Fruit fly (Drosophila melanogaster) whole organism, embryonic: Measurements from ENCODE around the gene Rpt5.

Experiments used
- Aef1 ChIP-seq: fragments of 200-800 bp; sonication (Bioruptor generic); IDR thresholded peaks from 3 replicates; pipeline ENCODE4 v1.3.6; 2022; ENCODE audit warnings: missing biosample characterization, missing genetic modification characterization
- Atf6 ChIP-seq: fragments of 200-800 bp; sonication (Bioruptor generic); IDR thresholded peaks from 2 replicates; pipeline ENCODE4 v1.3.6; 2022; ENCODE audit warnings: missing biosample characterization, missing genetic modification characterization
- CG1024 ChIP-seq: fragments of 200-800 bp; sonication (Bioruptor generic); IDR thresholded peaks from 2 replicates; pipeline ENCODE4 v1.3.6; 2022; ENCODE audit warnings: missing biosample characterization, missing genetic modification characterization
- CG12942 ChIP-seq: fragments of 200-800 bp; sonication (Bioruptor generic); optimal IDR thresholded peaks from 3 replicates; lab custom pipeline; 2016; ENCODE audit warnings: missing biosample characterization, missing genetic modification characterization
- CG14014 ChIP-seq: fragments of 200-800 bp; sonication (Bioruptor generic); IDR thresholded peaks from 2 replicates; pipeline ENCODE4 v1.3.6; 2022; ENCODE audit warnings: missing biosample characterization, missing genetic modification characterization
- CG17359 ChIP-seq: fragments of 200-800 bp; sonication (Bioruptor generic); optimal IDR thresholded peaks from 3 replicates; lab custom pipeline; 2018; ENCODE audit warnings: missing biosample characterization, mild to moderate bottlenecking, missing genetic modification characterization, moderate library complexity
- CG17568 ChIP-seq: fragments of 200-800 bp; sonication (Bioruptor generic); optimal IDR thresholded peaks from 2 replicates; lab custom pipeline; 2018; ENCODE audit warnings: missing biosample characterization, mild to moderate bottlenecking, missing genetic modification characterization, moderate library complexity
- CG1792 ChIP-seq: fragments of 200-800 bp; sonication (Bioruptor generic); optimal IDR thresholded peaks from 2 replicates; lab custom pipeline; 2016; ENCODE audit warnings: missing biosample characterization, missing genetic modification characterization
- CG18599 ChIP-seq: fragments of 200-800 bp; sonication (Bioruptor generic); optimal IDR thresholded peaks from 3 replicates; lab custom pipeline; 2017; ENCODE audit warnings: missing biosample characterization, missing genetic modification characterization, mild to moderate bottlenecking, moderate library complexity, missing genetic modification reagents
- CG30431 ChIP-seq: fragments of 200-800 bp; sonication (Bioruptor generic); optimal IDR thresholded peaks from 2 replicates; lab custom pipeline; 2017; ENCODE audit warnings: missing biosample characterization, missing genetic modification characterization
- CG34422 ChIP-seq: fragments of 200-800 bp; sonication (Bioruptor generic); IDR thresholded peaks from 3 replicates; pipeline ENCODE4 v1.3.6; 2022; ENCODE audit warnings: missing biosample characterization, missing genetic modification characterization
- CG6765 ChIP-seq: fragments of 200-800 bp; sonication (Bioruptor generic); optimal IDR thresholded peaks from 3 replicates; lab custom pipeline; 2017; ENCODE audit warnings: missing biosample characterization, mild to moderate bottlenecking, missing genetic modification characterization
- CG7372 ChIP-seq: fragments of 200-800 bp; sonication (Bioruptor generic); IDR thresholded peaks from 2 replicates; pipeline ENCODE4 v1.3.6; 2022; ENCODE audit warnings: missing biosample characterization, missing genetic modification characterization
- CG7745 ChIP-seq: fragments of 200-800 bp; sonication (Bioruptor generic); optimal IDR thresholded peaks from 2 replicates; lab custom pipeline; 2018; ENCODE audit warnings: missing biosample characterization, mild to moderate bottlenecking, missing genetic modification characterization, moderate library complexity
- CG8765 ChIP-seq: fragments of 200-800 bp; sonication (Bioruptor generic); IDR thresholded peaks from 2 replicates; pipeline ENCODE4 v1.3.6; 2022; ENCODE audit warnings: missing biosample characterization, missing genetic modification characterization
- CHES-1-like ChIP-seq: fragments of 200-800 bp; sonication (Bioruptor generic); optimal IDR thresholded peaks from 2 replicates; lab custom pipeline; 2016; ENCODE audit warnings: missing biosample characterization, missing genetic modification characterization
- D19A ChIP-seq: fragments of 200-800 bp; optimal IDR thresholded peaks from 3 replicates; lab custom pipeline; 2019; ENCODE audit warnings: missing biosample characterization, mild to moderate bottlenecking, missing genetic modification characterization, moderate library complexity
- Dbx ChIP-seq: fragments of 200-800 bp; sonication (Bioruptor generic); IDR thresholded peaks from 3 replicates; pipeline ENCODE4 v1.3.6; 2022; ENCODE audit warnings: missing biosample characterization, missing genetic modification characterization
- Dek ChIP-seq: fragments of 200-800 bp; sonication (Bioruptor generic); optimal IDR thresholded peaks from 3 replicates; lab custom pipeline; 2019; ENCODE audit warnings: missing biosample characterization, mild to moderate bottlenecking, missing genetic modification characterization, moderate library complexity
- Dip2 ChIP-seq: fragments of 200-800 bp; sonication (Bioruptor generic); IDR thresholded peaks from 2 replicates; pipeline ENCODE4 v1.3.6; 2022; ENCODE audit warnings: missing biosample characterization, missing genetic modification characterization
- Doc2 ChIP-seq: fragments of 200-800 bp; sonication (Bioruptor generic); IDR thresholded peaks from 2 replicates; pipeline ENCODE4 v1.3.6; 2022; ENCODE audit warnings: missing biosample characterization, missing genetic modification characterization
- E2f1 ChIP-seq: fragments of 200-800 bp; sonication (Bioruptor generic); IDR thresholded peaks from 2 replicates; pipeline ENCODE4 v1.3.6; 2022; ENCODE audit warnings: missing biosample characterization, missing genetic modification characterization
- HHEX ChIP-seq: fragments of 200-800 bp; sonication (Bioruptor generic); optimal IDR thresholded peaks from 3 replicates; lab custom pipeline; 2017; ENCODE audit warnings: missing biosample characterization, mild to moderate bottlenecking, missing genetic modification characterization, missing genetic modification reagents
- HLH3B ChIP-seq: fragments of 200-800 bp; sonication (Bioruptor generic); IDR thresholded peaks from 2 replicates; pipeline ENCODE4 v1.3.6; 2022; ENCODE audit warnings: missing biosample characterization, missing genetic modification characterization
- Lpt ChIP-seq: fragments of >200 bp; optimal IDR thresholded peaks from 2 replicates; lab custom pipeline; 2018; ENCODE audit warnings: missing biosample characterization, missing genetic modification characterization
- Neu2 ChIP-seq: fragments of 200-800 bp; sonication (Bioruptor generic); optimal IDR thresholded peaks from 3 replicates; lab custom pipeline; 2016; ENCODE audit warnings: missing biosample characterization, missing genetic modification characterization, borderline replicate concordance
- Rx ChIP-seq: fragments of 200-800 bp; sonication (Bioruptor generic); IDR thresholded peaks from 2 replicates; pipeline ENCODE4 v1.3.6; 2022; ENCODE audit warnings: missing biosample characterization, missing genetic modification characterization
- Scr ChIP-seq: fragments of 200-800 bp; sonication (Bioruptor generic); IDR thresholded peaks from 2 replicates; pipeline ENCODE4 v1.3.6; 2022; ENCODE audit warnings: missing biosample characterization, missing genetic modification characterization; ENCODE audit not compliant: partially characterized antibody
- Usf ChIP-seq: fragments of 200-800 bp; sonication (Bioruptor generic); optimal IDR thresholded peaks from 2 replicates; lab custom pipeline; 2017; ENCODE audit warnings: missing genotype, missing biosample characterization, missing genetic modification characterization
- ac ChIP-seq: fragments of 200-800 bp; sonication (Bioruptor generic); optimal IDR thresholded peaks from 3 replicates; lab custom pipeline; 2017; ENCODE audit warnings: missing biosample characterization, mild to moderate bottlenecking, missing genetic modification characterization
- caup ChIP-seq: fragments of 200-800 bp; sonication (Bioruptor generic); optimal IDR thresholded peaks from 3 replicates; lab custom pipeline; 2017; ENCODE audit warnings: missing biosample characterization, mild to moderate bottlenecking, missing genetic modification characterization, moderate library complexity; ENCODE audit not compliant: severe bottlenecking
- chm ChIP-seq: fragments of 200-800 bp; sonication (Bioruptor generic); IDR thresholded peaks from 2 replicates; pipeline ENCODE4 v1.3.6; 2022; ENCODE audit warnings: missing biosample characterization, missing genetic modification characterization
- chn ChIP-seq: fragments of 200-800 bp; sonication (Bioruptor generic); optimal IDR thresholded peaks from 2 replicates; lab custom pipeline; 2016; ENCODE audit warnings: missing biosample characterization, missing genetic modification characterization
- croc ChIP-seq: fragments of 200-800 bp; sonication (Bioruptor generic); conservative IDR thresholded peaks from 3 replicates; pipeline ENCODE4 v1.3.6; 2022; ENCODE audit warnings: missing biosample characterization, missing genetic modification characterization
- cwo ChIP-seq: fragments of 200-800 bp; sonication (Bioruptor generic); optimal IDR thresholded peaks from 3 replicates; lab custom pipeline; 2017; ENCODE audit warnings: missing biosample characterization, missing genetic modification characterization, mild to moderate bottlenecking, moderate library complexity, missing genetic modification reagents
- dan ChIP-seq: fragments of 200-800 bp; sonication (Bioruptor generic); IDR thresholded peaks from 2 replicates; pipeline ENCODE4 v1.3.6; 2022; ENCODE audit warnings: missing biosample characterization, missing genetic modification characterization
- dysf ChIP-seq: fragments of 200-800 bp; sonication (Bioruptor generic); IDR thresholded peaks from 3 replicates; pipeline ENCODE4 v1.3.6; 2022; ENCODE audit warnings: missing biosample characterization, missing genetic modification characterization
- fd3F ChIP-seq: fragments of 200-800 bp; sonication (Bioruptor generic); optimal IDR thresholded peaks from 2 replicates; lab custom pipeline; 2018; ENCODE audit warnings: missing biosample characterization, mild to moderate bottlenecking, missing genetic modification characterization, moderate library complexity
- fru ChIP-seq: fragments of >200 bp; optimal IDR thresholded peaks from 2 replicates; lab custom pipeline; 2017
- hb ChIP-seq: fragments of 200-800 bp; sonication (Bioruptor generic); IDR thresholded peaks from 3 replicates; pipeline ENCODE4 v1.3.6; 2022; ENCODE audit warnings: missing biosample characterization, missing genetic modification characterization; ENCODE audit not compliant: partially characterized antibody
- hbn ChIP-seq: fragments of 200-800 bp; sonication (Bioruptor generic); IDR thresholded peaks from 2 replicates; pipeline ENCODE4 v1.3.6; 2022; ENCODE audit warnings: missing biosample characterization, missing genetic modification characterization; ENCODE audit not compliant: partially characterized antibody
- hkb ChIP-seq, 2 experiments: fragments of 200-800 bp in 1 of 2; fragments of >200 bp in 1 of 2; sonication (Bioruptor generic) in 1 of 2; IDR thresholded peaks in 1 of 2; optimal IDR thresholded peaks in 1 of 2; 2 replicates each; pipeline versions ENCODE4 v1.3.6 to Lab custom; 2017 to 2022; ENCODE audit warnings: missing biosample characterization in 1 of 2, missing genetic modification characterization in 1 of 2
- hth ChIP-seq: fragments of >200 bp; optimal IDR thresholded peaks from 2 replicates; lab custom pipeline; 2017; ENCODE audit warnings: inconsistent platforms
- klu ChIP-seq: fragments of 200-800 bp; sonication (Bioruptor generic); IDR thresholded peaks from 2 replicates; pipeline ENCODE4 v1.3.6; 2022; ENCODE audit warnings: missing biosample characterization, missing genetic modification characterization
- lbe ChIP-seq: fragments of 200-800 bp; sonication (Bioruptor generic); optimal IDR thresholded peaks from 2 replicates; lab custom pipeline; 2016; ENCODE audit warnings: missing biosample characterization, mild to moderate bottlenecking, missing genetic modification characterization
- peb ChIP-seq: fragments of 200-800 bp; sonication (Bioruptor generic); IDR thresholded peaks from 2 replicates; pipeline ENCODE4 v1.3.6; 2022; ENCODE audit warnings: missing biosample characterization, missing genetic modification characterization
- pfk ChIP-seq: fragments of 200-800 bp; sonication (Bioruptor generic); optimal IDR thresholded peaks from 2 replicates; lab custom pipeline; 2018; ENCODE audit warnings: missing biosample characterization, mild to moderate bottlenecking, missing genetic modification characterization, moderate library complexity
- pita ChIP-seq: fragments of 200-800 bp; sonication (Bioruptor generic); optimal IDR thresholded peaks from 2 replicates; lab custom pipeline; 2017; ENCODE audit warnings: missing biosample characterization, mild to moderate bottlenecking, missing genetic modification characterization
- slbo ChIP-seq: fragments of 200-800 bp; sonication (Bioruptor generic); IDR thresholded peaks from 2 replicates; pipeline ENCODE4 v1.3.6; 2022; ENCODE audit warnings: missing biosample characterization, missing genetic modification characterization
- tio ChIP-seq: fragments of 200-800 bp; sonication (Bioruptor generic); optimal IDR thresholded peaks from 2 replicates; lab custom pipeline; 2017; ENCODE audit warnings: missing biosample characterization, missing genetic modification characterization, inconsistent platforms
- trem ChIP-seq: fragments of 200-800 bp; optimal IDR thresholded peaks from 3 replicates; lab custom pipeline; 2019; ENCODE audit warnings: missing biosample characterization, mild to moderate bottlenecking, missing genetic modification characterization, moderate library complexity
- yki ChIP-seq: fragments of >200 bp; optimal IDR thresholded peaks from 3 replicates; lab custom pipeline; 2018

Rpt5 gene

dm6 chr3R:23772808-23773207, 20.1 kb downstream of the Rpt5 start, which contains the start of gene tst (continued):
- TF ChIP-seq Doc2 (GFP tag; lab: Robert Waterston, UW) (peak; percentile 92), ac (GFP tag; lab: Kevin White, UChicago) (peak; percentile 42), tio (GFP tag; lab: Kevin White, UChicago) (no peak), peb (peak; percentile 92), CG7372 (GFP tag; lab: Robert Waterston, UW) (peak; percentile 97), CG1792 (GFP tag; lab: Kevin White, UChicago) (no peak), caup (peak; percentile 86), Rx (peak; percentile 93), CG6765 (GFP tag; lab: Kevin White, UChicago) (peak; percentile 72), hb (GFP tag; lab: Robert Waterston, UW) (no peak), CG7745 (tag; lab: Kevin White, UChicago) (no peak), slbo (GFP tag; lab: Robert Waterston, UW) (peak; percentile 99), CG30431 (GFP tag; lab: Kevin White, UChicago) (peak; percentile 87), Dbx (GFP tag; lab: Robert Waterston, UW) (peak; percentile 96), Dip2 (peak; percentile 48), Aef1 (GFP tag; lab: Robert Waterston, UW) (peak; percentile 97), dysf (peak; percentile 97), HHEX (GFP tag; lab: Kevin White, UChicago) (peak; percentile 90), CG34422 (GFP tag; lab: Robert Waterston, UW) (peak; percentile 98), croc (GFP tag; lab: Robert Waterston, UW) (peak; percentile 94), fd3F (peak; percentile 88), HLH3B (GFP tag; lab: Robert Waterston, UW) (peak; percentile 97), Lpt (no peak), CG8765 (GFP tag; lab: Robert Waterston, UW) (peak; percentile 93), CG17568 (GFP tag; lab: Kevin White, UChicago) (no peak), Atf6 (GFP tag; lab: Robert Waterston, UW) (peak; percentile 91), D19A (tag; lab: Kevin White, UChicago) (peak; percentile 85), yki (lab: Kevin White, UChicago) (no peak), chn (peak; percentile 63), E2f1 (peak; percentile 97), hbn (GFP tag; lab: Robert Waterston, UW) (peak; percentile 42), CG14014 (GFP tag; lab: Robert Waterston, UW) (peak; percentile 96), pita (GFP tag; lab: Kevin White, UChicago) (no peak), hkb (optimal IDR thresholded peaks at IDR 0.05; lab: Kevin White, UChicago) (no peak), hkb (GFP tag; IDR thresholded peaks at IDR 0.05; lab: Robert Waterston, UW) (peak; percentile 93), CG12942 (peak; percentile 92), Usf (GFP tag; lab: Kevin White, UChicago) (peak; percentile 79), CG18599 (peak; percentile 90), klu (GFP tag; lab: Robert Waterston, UW) (peak; percentile 96), pfk (GFP tag; lab: Kevin White, UChicago) (no peak), lbe (GFP tag; lab: Kevin White, UChicago) (peak; percentile 90), dan (peak; percentile 86), Scr (GFP tag; lab: Robert Waterston, UW) (peak; percentile 61; the same call in 1 of the 2 replicates), trem (peak; percentile 91), CG17359 (tag; lab: Kevin White, UChicago) (peak; percentile 94), fru (lab: Kevin White, UChicago) (no peak), CHES-1-like (GFP tag; lab: Kevin White, UChicago) (peak; percentile 1), chm (GFP tag; lab: Robert Waterston, UW) (peak; percentile 74), Neu2 (GFP tag; lab: Kevin White, UChicago) (no peak), Dek (tag; lab: Kevin White, UChicago) (peak; percentile 90), hth (lab: Kevin White, UChicago) (no peak), CG1024 (GFP tag; lab: Robert Waterston, UW) (peak; percentile 86), cwo (GFP tag; lab: Kevin White, UChicago) (peak; percentile 79)
